Worm (Caenorhabditis elegans): ENCODE measurements around the gene lin-26.

ce11 chrII:7681898-7682297, at the start of gene lin-26:
- TF ChIP-seq nhr-77 (tag; optimal IDR thresholded peaks at IDR 0.05) (no peak), dmd-4 (tag; optimal IDR thresholded peaks at IDR 0.05) (no peak), lin-13 (GFP tag; optimal IDR thresholded peaks at IDR 0.05) (no peak), mdl-1 (tag; optimal IDR thresholded peaks at IDR 0.05) (no peak), nhr-11 (tag; optimal IDR thresholded peaks at IDR 0.05) (no peak), blmp-1 (tag; optimal IDR thresholded peaks at IDR 0.05; ENCODE audit: insufficient read depth) (no peak), ZK546.5 (tag; optimal IDR thresholded peaks at IDR 0.05) (no peak)
